Worm (Caenorhabditis elegans) whole organism, mixed stage, embryonic: ENCODE results near the gene alh-2.

Source experiments
- bed-3 ChIP-seq: fragments of 200-800 bp; sonication (Bioruptor generic); optimal IDR thresholded peaks from 3 replicates; lab custom pipeline; 2018; ENCODE audit warnings: mild to moderate bottlenecking, missing genetic modification characterization, moderate library complexity, missing compliant biosample characterization
- blmp-1 ChIP-seq: fragments of 150-350 bp; optimal IDR thresholded peaks from 2 replicates; lab custom pipeline; 2014; ENCODE audit warnings: missing biosample characterization, missing genetic modification characterization
- ces-1 ChIP-seq: fragments of 150-350 bp; optimal IDR thresholded peaks from 2 replicates; lab custom pipeline; 2014; ENCODE audit warnings: missing biosample characterization, missing genetic modification reagents, missing genetic modification characterization
- elt-1 ChIP-seq: sonication (generic microtip); optimal IDR thresholded peaks from 2 replicates; lab custom pipeline; 2017; ENCODE audit warnings: missing genetic modification characterization, mild to moderate bottlenecking, missing compliant biosample characterization, antibody characterized with exemption, moderate library complexity, borderline replicate concordance; ENCODE audit not compliant: insufficient read depth
- lin-32 ChIP-seq: fragments of 200-800 bp; sonication (Bioruptor generic); optimal IDR thresholded peaks from 2 replicates; lab custom pipeline; 2018; ENCODE audit warnings: mild to moderate bottlenecking, missing genetic modification characterization, missing compliant biosample characterization
- lsy-2 ChIP-seq: fragments of 150-350 bp; optimal IDR thresholded peaks from 2 replicates; lab custom pipeline; 2014; ENCODE audit warnings: missing biosample characterization, missing genetic modification characterization
- mep-1 ChIP-seq: fragments of 150-350 bp; optimal IDR thresholded peaks from 2 replicates; lab custom pipeline; 2017; ENCODE audit warnings: missing biosample characterization, missing genetic modification reagents, missing genetic modification characterization, inconsistent platforms
- mls-2 ChIP-seq: sonication (generic microtip); optimal IDR thresholded peaks from 2 replicates; lab custom pipeline; 2016; ENCODE audit warnings: mild to moderate bottlenecking, missing genetic modification characterization, moderate library complexity, missing compliant biosample characterization
- nhr-12 ChIP-seq: fragments of 150-350 bp; optimal IDR thresholded peaks from 2 replicates; lab custom pipeline; 2014; ENCODE audit warnings: missing biosample characterization, missing genetic modification characterization
- nhr-2 ChIP-seq: fragments of 150-350 bp; optimal IDR thresholded peaks from 2 replicates; lab custom pipeline; 2014; ENCODE audit warnings: missing biosample characterization, missing genetic modification characterization
- nhr-237 ChIP-seq: fragments of 150-350 bp; optimal IDR thresholded peaks from 2 replicates; lab custom pipeline; 2014; ENCODE audit warnings: missing biosample characterization, missing genetic modification characterization
- sptf-1 ChIP-seq: sonication (generic microtip); optimal IDR thresholded peaks from 2 replicates; lab custom pipeline; 2017; ENCODE audit warnings: mild to moderate bottlenecking, missing genetic modification characterization, moderate library complexity, missing compliant biosample characterization
- unc-62 ChIP-seq: fragments of 150-350 bp; optimal IDR thresholded peaks from 2 replicates; lab custom pipeline; 2014; ENCODE audit warnings: missing biosample characterization, missing genetic modification reagents, missing genetic modification characterization
- ztf-11 ChIP-seq: fragments of 150-350 bp; optimal IDR thresholded peaks from 2 replicates; lab custom pipeline; 2014; ENCODE audit warnings: missing biosample characterization, missing genetic modification characterization

ce11 chrV:1678228-1678627 lies 34.3 kb downstream of the alh-2 start, which contains the start of gene srw-98:
- no peak for TF ChIP-seq nhr-237 (tag; lab: Kevin White, UChicago)
- no peak for TF ChIP-seq nhr-12 (tag; lab: Kevin White, UChicago)
- TF ChIP-seq unc-62, result no peak
- no peak for TF ChIP-seq mls-2
- TF ChIP-seq lin-32 (GFP tag; lab: Kevin White, UChicago), result no peak
- TF ChIP-seq elt-1 (tag; lab: Kevin White, UChicago), result no peak
- TF ChIP-seq bed-3 (GFP tag; lab: Kevin White, UChicago), result no peak
- TF ChIP-seq mep-1 (tag; lab: Kevin White, UChicago), result no peak
- no peak for TF ChIP-seq ces-1 (GFP tag; lab: Kevin White, UChicago)
- TF ChIP-seq blmp-1 (tag; lab: Kevin White, UChicago), result no peak
- TF ChIP-seq lsy-2 (tag; lab: Kevin White, UChicago), result no peak
- no peak for TF ChIP-seq sptf-1 (tag; lab: Kevin White, UChicago)
- TF ChIP-seq ztf-11 (tag; lab: Kevin White, UChicago), result no peak
- TF ChIP-seq nhr-2 (tag; lab: Kevin White, UChicago), result no peak
